Fruit fly (Drosophila melanogaster): ENCODE results near the gene Lint-1.

The Lint-1 gene

DNA sequence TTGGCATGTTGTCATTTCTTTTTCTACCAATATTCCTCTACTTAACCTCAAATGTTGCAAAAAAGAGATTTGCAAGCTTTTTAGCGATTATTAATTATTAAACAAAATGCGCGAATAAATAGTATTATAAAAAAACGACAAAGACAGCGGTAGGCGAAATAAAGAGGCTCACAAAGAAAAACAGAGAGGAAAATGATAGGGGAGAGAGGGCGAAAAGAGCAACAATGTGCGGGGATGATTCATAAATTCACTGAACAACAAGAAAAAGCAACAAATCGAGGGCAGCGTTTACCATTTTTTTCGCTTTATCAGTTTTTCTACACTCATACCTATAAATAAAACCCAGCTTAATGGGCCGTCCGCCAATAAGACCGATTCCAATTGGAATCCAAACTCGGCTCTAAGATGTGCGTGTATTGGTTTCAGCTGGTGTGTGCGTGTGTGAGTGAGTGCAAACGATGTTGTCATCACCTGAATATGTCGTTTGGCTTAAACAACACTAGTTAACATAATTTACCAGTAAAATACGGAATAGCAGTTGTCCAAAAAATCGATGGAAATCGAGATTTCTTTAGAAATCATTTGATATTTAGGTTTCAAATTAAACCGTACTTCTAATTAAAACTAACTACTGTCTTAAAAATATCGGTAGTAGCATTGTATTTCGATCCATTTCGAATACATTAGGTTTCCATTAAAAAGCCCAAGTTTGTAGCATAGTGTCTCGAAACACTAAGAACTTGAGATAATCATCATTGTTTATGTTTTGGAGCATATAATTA, 6.9 kb downstream of the Lint-1 start (continued):
- TF ChIP-seq ab (GFP tag; optimal IDR thresholded peaks at IDR 0.05), result no peak
- TF ChIP-seq D19A (tag; optimal IDR thresholded peaks at IDR 0.05), result no peak
- no peak for TF ChIP-seq inv (GFP tag; IDR thresholded peaks at IDR 0.05; ENCODE audit: partially characterized antibody)
- no peak for TF ChIP-seq ATbp (GFP tag; optimal IDR thresholded peaks at IDR 0.05)
- no peak for TF ChIP-seq CG15601 (tag; optimal IDR thresholded peaks at IDR 0.05)
- no peak for TF ChIP-seq CG6813 (GFP tag; optimal IDR thresholded peaks at IDR 0.05)
- TF ChIP-seq Ets65A (GFP tag), result no peak
- no peak for TF ChIP-seq Side (GFP tag; optimal IDR thresholded peaks at IDR 0.05)
- TF ChIP-seq Sry-δ (GFP tag; optimal IDR thresholded peaks at IDR 0.05), result no peak
- TF ChIP-seq abd-A (tag; optimal IDR thresholded peaks at IDR 0.05), result no peak
- peak; percentile 7 for TF ChIP-seq Fer1 (GFP tag; optimal IDR thresholded peaks at IDR 0.05)
- no peak for TF ChIP-seq Hand (GFP tag; optimal IDR thresholded peaks at IDR 0.05)
- no peak for TF ChIP-seq mam (GFP tag; optimal IDR thresholded peaks at IDR 0.05)
- no peak for TF ChIP-seq otp (GFP tag; IDR thresholded peaks at IDR 0.05)
- TF ChIP-seq CG3281 (GFP tag; optimal IDR thresholded peaks at IDR 0.05), result peak; percentile 44
- no peak for TF ChIP-seq maf-S (GFP tag; optimal IDR thresholded peaks at IDR 0.05)
- TF ChIP-seq ewg (GFP tag; optimal IDR thresholded peaks at IDR 0.05), result no peak
- no peak for TF ChIP-seq CG7786 (GFP tag; optimal IDR thresholded peaks at IDR 0.05)
- TF ChIP-seq shn (GFP tag; optimal IDR thresholded peaks at IDR 0.05), result no peak
- TF ChIP-seq bigmax (GFP tag; optimal IDR thresholded peaks at IDR 0.05), result peak; percentile 67
- no peak for TF ChIP-seq CG6765 (GFP tag; optimal IDR thresholded peaks at IDR 0.05)
- TF ChIP-seq CG33557 (GFP tag; optimal IDR thresholded peaks at IDR 0.05), result no peak
- no peak for TF ChIP-seq stc (GFP tag; IDR thresholded peaks at IDR 0.05)
- TF ChIP-seq cwo (GFP tag; optimal IDR thresholded peaks at IDR 0.05), result peak; percentile 3
- no peak for TF ChIP-seq CG2129 (GFP tag; IDR thresholded peaks at IDR 0.05; ENCODE audit: partially characterized antibody)
- no peak for TF ChIP-seq fd3F (GFP tag; optimal IDR thresholded peaks at IDR 0.05)
- TF ChIP-seq Hmr (GFP tag; optimal IDR thresholded peaks at IDR 0.05), result no peak
- no peak for TF ChIP-seq CG4282 (GFP tag; optimal IDR thresholded peaks at IDR 0.05)
- TF ChIP-seq esg (GFP tag; conservative IDR thresholded peaks at IDR 0.05), result no peak
- no peak for TF ChIP-seq CG2889 (GFP tag; IDR thresholded peaks at IDR 0.05)
- TF ChIP-seq CG9609 (GFP tag; optimal IDR thresholded peaks at IDR 0.05), result no peak
- no peak for TF ChIP-seq amos (GFP tag; IDR thresholded peaks at IDR 0.05; ENCODE audit: partially characterized antibody)
- TF ChIP-seq knrl (GFP tag; IDR thresholded peaks at IDR 0.05; ENCODE audit: partially characterized antibody), result no peak
- no peak for TF ChIP-seq schlank (tag; optimal IDR thresholded peaks at IDR 0.05)
- no peak for TF ChIP-seq Fer3 (tag; optimal IDR thresholded peaks at IDR 0.05)
- no peak for TF ChIP-seq hkb (optimal IDR thresholded peaks at IDR 0.05)
- no peak for TF ChIP-seq hkb (GFP tag; IDR thresholded peaks at IDR 0.05)
- TF ChIP-seq ac (GFP tag; optimal IDR thresholded peaks at IDR 0.05), result no peak
- TF ChIP-seq CG17361 (GFP tag; IDR thresholded peaks at IDR 0.05), result no peak
- TF ChIP-seq B-H2 (GFP tag; optimal IDR thresholded peaks at IDR 0.05), result no peak
- no peak for TF ChIP-seq CG34422 (GFP tag; IDR thresholded peaks at IDR 0.05)
- no peak for TF ChIP-seq CG18619 (GFP tag; optimal IDR thresholded peaks at IDR 0.05)
- TF ChIP-seq CG3163 (GFP tag; optimal IDR thresholded peaks at IDR 0.05), result no peak
- TF ChIP-seq CG12769 (tag; optimal IDR thresholded peaks at IDR 0.05), result no peak
- no peak for TF ChIP-seq gsb-n (tag; optimal IDR thresholded peaks at IDR 0.05)
- TF ChIP-seq B-H1 (GFP tag; IDR thresholded peaks at IDR 0.05), result no peak
- no peak for TF ChIP-seq CG4617 (GFP tag; optimal IDR thresholded peaks at IDR 0.05; ENCODE audit: borderline replicate concordance)
- no peak for TF ChIP-seq stwl (tag; optimal IDR thresholded peaks at IDR 0.05)
- TF ChIP-seq tna (GFP tag; IDR thresholded peaks at IDR 0.05; ENCODE audit: partially characterized antibody), result no peak
- peak; percentile 37 for TF ChIP-seq grau (tag; optimal IDR thresholded peaks at IDR 0.05)

Data from whole organism, embryonic.